Worm (Caenorhabditis elegans): ENCODE measurements around the gene denn-4.

denn-4 gene

DNA sequence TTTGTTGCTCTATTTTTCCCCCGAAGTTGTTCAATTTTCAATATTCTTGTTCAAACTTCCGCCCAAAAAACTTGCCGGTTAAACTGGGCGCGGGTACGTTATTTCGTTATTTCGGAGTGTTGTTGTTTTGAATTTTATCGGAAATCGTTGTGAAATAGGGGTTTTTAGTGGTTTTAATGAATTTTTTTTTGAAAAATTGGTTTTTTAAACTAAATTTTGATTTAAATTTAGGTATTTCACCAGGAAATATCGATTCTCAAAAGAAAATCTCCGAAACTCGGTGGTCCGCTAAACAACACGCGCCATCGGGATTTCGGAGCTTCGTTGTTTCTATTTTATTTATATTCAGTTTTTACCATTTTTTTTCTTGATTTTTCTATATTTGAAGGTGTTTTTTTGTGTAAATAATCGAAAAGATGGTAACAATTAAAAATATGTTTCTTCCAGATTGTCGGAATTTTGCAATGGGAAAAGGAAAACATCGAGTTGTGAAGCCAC lies 29.4 kb downstream of the denn-4 start, which contains the start of gene F52C12.2 (continued):
- peak; percentile 71 for TF ChIP-seq egl-13 (tag; optimal IDR thresholded peaks at IDR 0.05)
- TF ChIP-seq lin-13 (GFP tag; optimal IDR thresholded peaks at IDR 0.05): no peak
- peak; percentile 87 for TF ChIP-seq nhr-47 (tag; optimal IDR thresholded peaks at IDR 0.05)
- peak; percentile 86 for TF ChIP-seq nhr-71 (tag; optimal IDR thresholded peaks at IDR 0.05)
- no peak for TF ChIP-seq efl-3 (GFP tag; optimal IDR thresholded peaks at IDR 0.05)
- TF ChIP-seq nhr-20 (tag; optimal IDR thresholded peaks at IDR 0.05): peak; percentile 76
- peak; percentile 50 for TF ChIP-seq lin-39 (tag; optimal IDR thresholded peaks at IDR 0.05)
- no peak for TF ChIP-seq fos-1 (tag; optimal IDR thresholded peaks at IDR 0.05)
- TF ChIP-seq C16A3.4 (tag; optimal IDR thresholded peaks at IDR 0.05): peak; percentile 34
- TF ChIP-seq isw-1 (GFP tag; IDR thresholded peaks at IDR 0.05): peak; percentile 65
- TF ChIP-seq lsy-2 (tag; optimal IDR thresholded peaks at IDR 0.05): peak; percentile 69 to 80
- TF ChIP-seq xbp-1 (tag; optimal IDR thresholded peaks at IDR 0.05): peak; percentile 87
- peak; percentile 83 for TF ChIP-seq nhr-85 (tag)
- TF ChIP-seq mep-1 (tag; optimal IDR thresholded peaks at IDR 0.05): peak; percentile 58
- TF ChIP-seq lin-15B (tag; optimal IDR thresholded peaks at IDR 0.05): peak; percentile 47
- peak; percentile 36 for TF ChIP-seq C04F5.9 (tag; optimal IDR thresholded peaks at IDR 0.05)

DNA sequence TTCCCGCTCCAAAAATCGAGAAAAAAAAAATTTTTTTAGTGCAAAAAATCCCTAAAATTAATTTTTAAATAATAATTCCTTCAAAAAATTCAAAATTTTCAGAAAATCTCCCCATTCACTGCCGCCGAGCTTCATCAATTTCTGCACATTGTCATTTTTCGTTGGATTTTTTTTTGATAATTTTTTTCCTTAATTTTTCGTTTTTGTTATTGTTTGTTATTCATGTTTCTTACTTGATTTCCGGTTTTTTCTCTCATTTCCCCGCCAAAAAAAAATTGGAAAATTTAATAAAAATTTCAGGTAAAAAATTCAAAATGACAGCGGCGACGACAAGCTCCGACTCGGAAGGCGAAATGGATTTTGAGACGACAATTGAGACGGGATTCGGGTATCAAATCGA lies 32.6 kb downstream of the denn-4 start, which contains the start of gene F52C12.6:
F52C12.6 (plus strand) TSS at position 301 of the 400 bp plus-strand sequence.
- no peak for TF ChIP-seq C34B4.2 (tag; optimal IDR thresholded peaks at IDR 0.05)
- no peak for TF ChIP-seq nhr-28 (tag; optimal IDR thresholded peaks at IDR 0.05)
- TF ChIP-seq mab-9 (GFP tag; IDR thresholded peaks at IDR 0.05): no peak
- no peak for TF ChIP-seq xbp-1 (tag; optimal IDR thresholded peaks at IDR 0.05)
- TF ChIP-seq ceh-88 (GFP tag; IDR thresholded peaks at IDR 0.05): no peak
- TF ChIP-seq irx-1 (tag; optimal IDR thresholded peaks at IDR 0.05): no peak
- no peak for TF ChIP-seq lin-15B (tag; optimal IDR thresholded peaks at IDR 0.05)
- no peak for TF ChIP-seq lir-3 (tag; optimal IDR thresholded peaks at IDR 0.05; ENCODE audit: poor library complexity)
- TF ChIP-seq ztf-4 (tag; optimal IDR thresholded peaks at IDR 0.05): no peak
- no peak for TF ChIP-seq mep-1 (tag; optimal IDR thresholded peaks at IDR 0.05)
- no peak for TF ChIP-seq fos-1 (tag; optimal IDR thresholded peaks at IDR 0.05)
- TF ChIP-seq pag-3 (tag; optimal IDR thresholded peaks at IDR 0.05; ENCODE audit: borderline replicate concordance, insufficient read depth): no peak
- TF ChIP-seq elt-2 (tag; optimal IDR thresholded peaks at IDR 0.05): no peak
- no peak for TF ChIP-seq fkh-4 (tag; optimal IDR thresholded peaks at IDR 0.05; ENCODE audit: borderline replicate concordance)
- TF ChIP-seq nhr-11 (tag; optimal IDR thresholded peaks at IDR 0.05): no peak
- no peak for TF ChIP-seq dsc-1 (tag; optimal IDR thresholded peaks at IDR 0.05)
- no peak for TF ChIP-seq hlh-17 (GFP tag; optimal IDR thresholded peaks at IDR 0.05; ENCODE audit: borderline replicate concordance)

DNA sequence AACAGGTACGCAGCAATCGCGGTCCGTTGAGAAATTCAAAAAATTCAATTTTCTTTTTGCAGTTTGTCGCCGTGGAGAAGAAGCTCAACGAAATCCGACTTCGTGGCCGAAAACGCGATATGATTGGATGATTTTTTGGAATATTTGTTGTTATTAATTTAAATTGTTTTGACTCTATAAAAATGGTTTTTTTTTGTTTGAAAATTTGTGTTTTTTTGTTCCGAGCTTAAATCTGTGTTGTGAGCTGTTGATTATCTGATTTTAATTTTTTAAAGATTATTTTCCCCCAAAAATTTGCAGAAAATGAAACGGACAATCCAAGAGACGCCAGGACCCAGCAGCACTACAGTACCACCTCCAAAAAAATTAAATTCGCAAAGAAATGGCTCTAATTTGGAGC lies 35.8 kb downstream of the denn-4 start, which contains the start of gene tdpo-1:
tdpo-1 (plus strand) TSS at position 301 of the 400 bp plus-strand sequence.
- no peak for TF ChIP-seq nhr-237 (tag; optimal IDR thresholded peaks at IDR 0.05)
- no peak for TF ChIP-seq aha-1 (tag; optimal IDR thresholded peaks at IDR 0.05)
- no peak for TF ChIP-seq Y116A8C.19 (tag; optimal IDR thresholded peaks at IDR 0.05; ENCODE audit: borderline replicate concordance)
- TF ChIP-seq elt-3 (tag; optimal IDR thresholded peaks at IDR 0.05): no peak
- TF ChIP-seq nhr-20 (tag; optimal IDR thresholded peaks at IDR 0.05): no peak
- no peak for TF ChIP-seq mab-9 (GFP tag; IDR thresholded peaks at IDR 0.05)
- TF ChIP-seq dpl-1 (GFP tag; optimal IDR thresholded peaks at IDR 0.05): no peak
- no peak for TF ChIP-seq xbp-1 (tag; optimal IDR thresholded peaks at IDR 0.05)
- TF ChIP-seq nhr-71 (tag; optimal IDR thresholded peaks at IDR 0.05): no peak
- TF ChIP-seq tlp-1 (tag; optimal IDR thresholded peaks at IDR 0.05): no peak
- no peak for TF ChIP-seq ets-5 (GFP tag; IDR thresholded peaks at IDR 0.05)
- TF ChIP-seq unc-62 (GFP tag; optimal IDR thresholded peaks at IDR 0.05): no peak
- TF ChIP-seq alr-1 (tag; optimal IDR thresholded peaks at IDR 0.05; ENCODE audit: borderline replicate concordance): no peak
- no peak for TF ChIP-seq C04F5.9 (tag; optimal IDR thresholded peaks at IDR 0.05)
- no peak for TF ChIP-seq nhr-84 (tag; optimal IDR thresholded peaks at IDR 0.05)
- TF ChIP-seq ceh-8 (GFP tag; optimal IDR thresholded peaks at IDR 0.05): no peak
- no peak for TF ChIP-seq sptf-1 (tag; optimal IDR thresholded peaks at IDR 0.05)

All from whole organism, L1 larva.